Worm (Caenorhabditis elegans): ENCODE data around the gene str-178.

DNA sequence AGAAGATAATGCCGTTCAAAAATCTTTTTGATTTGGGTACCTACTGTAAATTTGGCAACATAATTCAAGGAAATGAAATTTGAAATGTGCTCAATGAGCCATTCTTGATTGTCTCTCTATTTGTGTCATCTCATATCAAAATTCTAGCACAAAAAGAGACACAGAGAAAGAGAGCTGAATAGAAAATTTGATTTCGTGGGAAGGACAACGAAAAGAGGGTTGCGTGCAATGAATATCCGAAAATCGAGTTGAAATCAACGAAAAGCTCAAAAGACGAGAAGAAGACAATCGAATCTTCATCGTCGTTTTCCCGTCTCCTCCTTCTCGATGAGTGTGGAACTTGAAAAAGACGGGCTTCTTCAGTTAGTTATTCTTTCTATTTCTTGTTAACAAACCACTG is 31.5 kb upstream of the str-178 start, which contains the start of gene C15C8.5:
- TF ChIP-seq lag-1 (GFP tag; IDR thresholded peaks at IDR 0.05) (no peak), nhr-80 (tag; optimal IDR thresholded peaks at IDR 0.05) (no peak), K11D2.4 (GFP tag; IDR thresholded peaks at IDR 0.05) (no peak), nhr-120 (GFP tag; IDR thresholded peaks at IDR 0.05) (no peak), ceh-79 (tag; optimal IDR thresholded peaks at IDR 0.05) (no peak), dpl-1 (GFP tag; optimal IDR thresholded peaks at IDR 0.05) (no peak)

Data from whole organism, young adult.